Worm (Caenorhabditis elegans): ENCODE data around the gene osm-12.

- no peak for TF ChIP-seq ztf-23 (GFP tag; IDR thresholded peaks at IDR 0.05)
- TF ChIP-seq cog-1 (tag; optimal IDR thresholded peaks at IDR 0.05) = no peak
These were observed 23.8 kb upstream of the osm-12 start, which contains the start of the genes Y75B8A.18 and Y75B8A.19 for ce11 chrIII:12226089-12226682.

All from whole organism, midembryonic.